Worm (Caenorhabditis elegans): ENCODE data around the gene srsx-1.

DNA sequence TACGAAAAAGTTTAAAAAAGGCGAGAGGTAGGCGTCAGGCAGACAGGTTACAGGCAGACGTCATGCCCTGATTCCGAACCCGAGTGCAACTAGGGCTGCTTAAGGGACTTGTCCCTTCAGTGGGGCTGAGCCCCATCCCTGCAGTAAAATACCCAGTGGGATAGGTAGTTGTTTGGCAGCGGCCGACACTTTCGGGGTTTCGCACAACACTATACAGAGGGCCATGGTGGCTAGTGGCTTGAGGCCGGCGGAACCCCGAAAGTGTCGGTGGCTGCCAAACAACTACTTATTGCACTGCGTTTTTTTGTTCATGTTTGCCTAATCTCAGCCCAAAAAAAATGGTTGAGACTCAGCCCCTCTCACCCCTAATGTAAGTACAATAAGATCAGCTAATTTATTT is 37.7 kb upstream of the srsx-1 start:
- TF ChIP-seq snpc-4 (tag; optimal IDR thresholded peaks at IDR 0.05) (no peak), fkh-4 (tag; optimal IDR thresholded peaks at IDR 0.05; ENCODE audit: borderline replicate concordance) (no peak), zag-1 (tag; optimal IDR thresholded peaks at IDR 0.05) (no peak), nhr-20 (tag; optimal IDR thresholded peaks at IDR 0.05) (no peak), nhr-77 (tag; optimal IDR thresholded peaks at IDR 0.05) (no peak), fos-1 (tag; optimal IDR thresholded peaks at IDR 0.05) (no peak), nhr-28 (tag; optimal IDR thresholded peaks at IDR 0.05) (no peak), blmp-1 (tag; optimal IDR thresholded peaks at IDR 0.05) (no peak)

Measured in whole organism, L1 larva.